Worm (Caenorhabditis elegans) whole organism, L4 larva: ENCODE results near the gene prdh-1.

ENCODE experiments used
- D1046.2 ChIP-seq: fragments of 200-800 bp; sonication (Bioruptor generic); IDR thresholded peaks from 2 replicates; pipeline ENCODE4 v1.3.6; 2022; ENCODE audit warnings: missing genetic modification characterization, missing compliant biosample characterization
- F10B5.3 ChIP-seq: sonication (generic microtip); optimal IDR thresholded peaks from 2 replicates; lab custom pipeline; 2016; ENCODE audit warnings: mild to moderate bottlenecking, missing genetic modification characterization, missing compliant biosample characterization
- F37D6.2 ChIP-seq: sonication (generic microtip); optimal IDR thresholded peaks from 2 replicates; lab custom pipeline; 2016; ENCODE audit warnings: mild to moderate bottlenecking, missing genetic modification characterization, missing compliant biosample characterization
- Y105C5A.15 ChIP-seq: fragments of 200-800 bp; sonication (Bioruptor generic); IDR thresholded peaks from 2 replicates; pipeline ENCODE4 v1.3.6; 2022; ENCODE audit warnings: missing genetic modification characterization, missing compliant biosample characterization
- Y48G9A.11 ChIP-seq: fragments of 200-800 bp; sonication (Bioruptor generic); IDR thresholded peaks from 2 replicates; pipeline ENCODE4 v1.3.6; 2022; ENCODE audit warnings: missing genetic modification reagents, missing genetic modification characterization, missing compliant biosample characterization
- Y75B8A.6 ChIP-seq: fragments of 200-800 bp; sonication (Bioruptor generic); IDR thresholded peaks from 2 replicates; pipeline ENCODE4 v1.3.6; 2022; ENCODE audit warnings: missing genetic modification reagents, missing genetic modification characterization, missing compliant biosample characterization
- ZK337.2 ChIP-seq: fragments of 200-800 bp; sonication (Bioruptor generic); IDR thresholded peaks from 2 replicates; pipeline ENCODE4 v1.3.6; 2022; ENCODE audit warnings: missing genetic modification reagents, missing genetic modification characterization, missing compliant biosample characterization
- ceh-20 ChIP-seq: fragments of 200-800 bp; sonication (Bioruptor generic); IDR thresholded peaks from 2 replicates; pipeline ENCODE4 v1.3.6; 2022; ENCODE audit warnings: missing genetic modification reagents, missing genetic modification characterization, missing compliant biosample characterization
- ceh-44 ChIP-seq: fragments of 200-800 bp; sonication (Bioruptor generic); IDR thresholded peaks from 2 replicates; pipeline ENCODE4 v1.3.6; 2022; ENCODE audit warnings: missing genetic modification reagents, missing genetic modification characterization, missing compliant biosample characterization
- ceh-82 ChIP-seq: sonication (generic microtip); optimal IDR thresholded peaks from 2 replicates; lab custom pipeline; 2017; ENCODE audit warnings: missing biosample characterization, missing genetic modification characterization
- ces-1 ChIP-seq: fragments of 150-350 bp; sonication (generic microtip); optimal IDR thresholded peaks from 4 replicates; lab custom pipeline; 2014; ENCODE audit warnings: missing biosample characterization, missing genetic modification reagents, missing genetic modification characterization
- daf-16 ChIP-seq, 3 experiments: sonication (generic microtip); optimal IDR thresholded peaks; 2 replicates each; lab custom pipeline; 2016 to 2017; ENCODE audit warnings: missing genetic modification characterization in 3 of 3, missing genetic modification reagents in 3 of 3, mild to moderate bottlenecking in 2 of 3, missing compliant biosample characterization in 2 of 3, missing biosample characterization in 1 of 3, moderate library complexity in 1 of 3
- daf-8 ChIP-seq: fragments of 200-800 bp; sonication (Bioruptor generic); IDR thresholded peaks from 2 replicates; pipeline ENCODE4 v1.3.6; 2022; ENCODE audit warnings: missing genetic modification characterization, missing compliant biosample characterization
- dmd-9 ChIP-seq: fragments of 200-800 bp; sonication (Bioruptor generic); IDR thresholded peaks from 2 replicates; pipeline ENCODE4 v1.3.6; 2022; ENCODE audit warnings: missing genetic modification reagents, missing genetic modification characterization, missing compliant biosample characterization
- duxl-1 ChIP-seq: sonication (generic microtip); optimal IDR thresholded peaks from 2 replicates; lab custom pipeline; 2016; ENCODE audit warnings: mild to moderate bottlenecking, missing genetic modification characterization, moderate library complexity, missing compliant biosample characterization; ENCODE audit not compliant: poor library complexity
- dve-1 ChIP-seq: sonication (generic microtip); optimal IDR thresholded peaks from 2 replicates; lab custom pipeline; 2017; ENCODE audit warnings: antibody characterized with exemption, mild to moderate bottlenecking, missing genetic modification characterization, missing compliant biosample characterization; ENCODE audit not compliant: insufficient read depth
- fos-1 ChIP-seq: fragments of 150-350 bp; optimal IDR thresholded peaks from 2 replicates; lab custom pipeline; 2014; ENCODE audit warnings: missing biosample characterization, missing genetic modification characterization
- gei-8 ChIP-seq: fragments of 200-800 bp; sonication (Bioruptor generic); optimal IDR thresholded peaks from 2 replicates; lab custom pipeline; 2018; ENCODE audit warnings: mild to moderate bottlenecking, missing genetic modification characterization, missing compliant biosample characterization
- hlh-11 ChIP-seq: fragments of 200-800 bp; sonication (Bioruptor generic); optimal IDR thresholded peaks from 2 replicates; lab custom pipeline; 2018; ENCODE audit warnings: mild to moderate bottlenecking, missing genetic modification characterization, missing compliant biosample characterization
- lim-7 ChIP-seq: fragments of 200-800 bp; sonication (Bioruptor generic); IDR thresholded peaks from 2 replicates; pipeline ENCODE4 v1.3.6; 2022; ENCODE audit warnings: missing genetic modification characterization, missing compliant biosample characterization
- lin-13 ChIP-seq: fragments of 150-350 bp; optimal IDR thresholded peaks from 2 replicates; lab custom pipeline; 2014; ENCODE audit warnings: missing biosample characterization, missing genetic modification reagents, missing genetic modification characterization
- lin-29 ChIP-seq: fragments of 200-800 bp; sonication (Bioruptor generic); IDR thresholded peaks from 2 replicates; pipeline ENCODE4 v1.3.6; 2022; ENCODE audit warnings: missing genetic modification reagents, missing genetic modification characterization, missing compliant biosample characterization
- lin-39 ChIP-seq: fragments of 150-350 bp; optimal IDR thresholded peaks from 2 replicates; lab custom pipeline; 2014; ENCODE audit warnings: missing biosample characterization, missing genetic modification reagents, missing genetic modification characterization
- madf-5 ChIP-seq, 2 experiments: fragments of 200-800 bp; sonication (Bioruptor generic); IDR thresholded peaks; 2 replicates each; pipeline ENCODE4 v1.3.6; 2022; ENCODE audit warnings: missing compliant biosample characterization in 2 of 2, missing genetic modification characterization in 2 of 2
- mdt-29 ChIP-seq: fragments of 200-800 bp; sonication (Bioruptor generic); IDR thresholded peaks from 2 replicates; pipeline ENCODE4 v1.3.6; 2022; ENCODE audit warnings: missing genetic modification reagents, missing genetic modification characterization, missing compliant biosample characterization
- nhr-10 ChIP-seq: fragments of 150-350 bp; optimal IDR thresholded peaks from 2 replicates; lab custom pipeline; 2014; ENCODE audit warnings: missing biosample characterization, missing genetic modification characterization
- nhr-102 ChIP-seq: sonication (generic microtip); optimal IDR thresholded peaks from 2 replicates; lab custom pipeline; 2016; ENCODE audit warnings: mild to moderate bottlenecking, missing genetic modification characterization, moderate library complexity, missing compliant biosample characterization
- nhr-11 ChIP-seq: fragments of 150-350 bp; optimal IDR thresholded peaks from 2 replicates; lab custom pipeline; 2014; ENCODE audit warnings: missing biosample characterization, missing genetic modification characterization
- nhr-111 ChIP-seq: fragments of 200-800 bp; sonication (Bioruptor generic); optimal IDR thresholded peaks from 2 replicates; lab custom pipeline; 2018; ENCODE audit warnings: mild to moderate bottlenecking, missing genetic modification characterization, missing compliant biosample characterization
- nhr-237 ChIP-seq: sonication (generic microtip); optimal IDR thresholded peaks from 2 replicates; lab custom pipeline; 2017; ENCODE audit warnings: missing biosample characterization, missing genetic modification characterization
- nhr-41 ChIP-seq: fragments of 200-800 bp; sonication (Bioruptor generic); IDR thresholded peaks from 2 replicates; pipeline ENCODE4 v1.3.6; 2022; ENCODE audit warnings: missing genetic modification reagents, missing genetic modification characterization, missing compliant biosample characterization
- nhr-42 ChIP-seq: fragments of 200-800 bp; sonication (Bioruptor generic); IDR thresholded peaks from 2 replicates; pipeline ENCODE4 v1.3.6; 2022; ENCODE audit warnings: missing genetic modification characterization, missing compliant biosample characterization
- nhr-48 ChIP-seq: sonication (generic microtip); optimal IDR thresholded peaks from 2 replicates; lab custom pipeline; 2016; ENCODE audit warnings: mild to moderate bottlenecking, missing genetic modification characterization, missing compliant biosample characterization
- nhr-76 ChIP-seq: fragments of 150-350 bp; optimal IDR thresholded peaks from 2 replicates; lab custom pipeline; 2014; ENCODE audit warnings: missing biosample characterization, missing genetic modification characterization
- pqm-1 ChIP-seq: sonication (generic microtip); optimal IDR thresholded peaks from 2 replicates; lab custom pipeline; 2017; ENCODE audit warnings: missing biosample characterization, missing genetic modification characterization
- snpc-1.2 ChIP-seq: fragments of 200-800 bp; sonication (Bioruptor generic); IDR thresholded peaks from 2 replicates; pipeline ENCODE4 v1.3.6; 2022; ENCODE audit warnings: missing genetic modification reagents, missing genetic modification characterization, missing compliant biosample characterization
- tag-97 ChIP-seq: fragments of 200-800 bp; sonication (Bioruptor generic); IDR thresholded peaks from 2 replicates; pipeline ENCODE4 v1.3.6; 2022; ENCODE audit warnings: missing genetic modification characterization, missing compliant biosample characterization
- unc-39 ChIP-seq: sonication (generic microtip); optimal IDR thresholded peaks from 2 replicates; lab custom pipeline; 2017; ENCODE audit warnings: missing biosample characterization, missing genetic modification characterization
- vab-7 ChIP-seq: fragments of 200-800 bp; sonication (Bioruptor generic); IDR thresholded peaks from 2 replicates; pipeline ENCODE4 v1.3.6; 2022; ENCODE audit warnings: missing genetic modification reagents, missing genetic modification characterization, missing compliant biosample characterization
- zag-1 ChIP-seq: fragments of 150-350 bp; optimal IDR thresholded peaks from 2 replicates; lab custom pipeline; 2014; ENCODE audit warnings: missing biosample characterization, missing genetic modification characterization
- zfp-2 ChIP-seq: sonication (generic microtip); optimal IDR thresholded peaks from 2 replicates; lab custom pipeline; 2016; ENCODE audit warnings: mild to moderate bottlenecking, missing genetic modification characterization, missing compliant biosample characterization
- zfp-3 ChIP-seq: fragments of 200-800 bp; sonication (Bioruptor generic); conservative IDR thresholded peaks from 2 replicates; pipeline ENCODE4 v1.3.6; 2022; ENCODE audit warnings: missing genetic modification reagents, missing genetic modification characterization, missing compliant biosample characterization
- zip-11 ChIP-seq: fragments of 200-800 bp; sonication (Bioruptor generic); IDR thresholded peaks from 2 replicates; pipeline ENCODE4 v1.3.6; 2022; ENCODE audit warnings: missing genetic modification characterization, missing compliant biosample characterization

Gene prdh-1

DNA sequence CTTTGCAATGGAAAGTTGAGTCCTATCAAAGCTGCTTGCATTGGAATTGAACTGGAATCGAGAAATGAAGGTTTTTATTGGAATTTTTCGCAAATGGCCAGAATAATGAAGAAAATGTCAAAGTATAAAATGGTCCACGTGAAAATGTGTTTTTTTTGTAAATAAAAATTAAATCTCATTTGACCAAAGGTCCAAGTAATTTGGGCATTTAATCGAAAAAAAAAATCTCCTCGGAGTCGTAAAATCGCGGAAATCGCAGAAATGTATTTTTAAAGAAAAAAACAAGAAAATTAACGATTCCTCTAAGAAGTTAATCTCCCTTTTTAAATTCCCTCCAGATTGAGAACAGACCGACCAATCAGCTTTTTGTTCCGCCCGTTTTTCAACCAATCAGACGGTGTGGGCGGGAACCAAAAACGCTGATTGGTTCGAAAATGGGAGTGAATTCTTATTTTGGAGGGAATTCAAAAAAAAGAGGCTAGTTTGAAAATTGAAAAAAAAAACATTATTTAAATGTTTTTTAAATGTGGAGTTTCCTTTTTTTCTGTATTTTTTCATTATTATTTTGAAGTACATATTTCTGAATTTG, at the start of gene prdh-1:
Gene prdh-1 (minus strand): TSS at position 51 of the 589 bp plus-strand sequence.
- TF ChIP-seq lin-13 (GFP tag; lab: Kevin White, UChicago) (no peak), dmd-9 (GFP tag; lab: Robert Waterston, UW) (no peak), duxl-1 (tag; lab: Kevin White, UChicago) (no peak), lin-39 (tag; lab: Kevin White, UChicago) (no peak), F37D6.2 (tag; lab: Kevin White, UChicago) (no peak), pqm-1 (tag; lab: Kevin White, UChicago) (no peak), ceh-82 (tag; lab: Kevin White, UChicago) (no peak), nhr-76 (tag; lab: Kevin White, UChicago) (no peak), nhr-111 (GFP tag; lab: Kevin White, UChicago) (no peak), zip-11 (GFP tag; lab: Robert Waterston, UW) (no peak), nhr-102 (tag; lab: Kevin White, UChicago) (no peak)

DNA sequence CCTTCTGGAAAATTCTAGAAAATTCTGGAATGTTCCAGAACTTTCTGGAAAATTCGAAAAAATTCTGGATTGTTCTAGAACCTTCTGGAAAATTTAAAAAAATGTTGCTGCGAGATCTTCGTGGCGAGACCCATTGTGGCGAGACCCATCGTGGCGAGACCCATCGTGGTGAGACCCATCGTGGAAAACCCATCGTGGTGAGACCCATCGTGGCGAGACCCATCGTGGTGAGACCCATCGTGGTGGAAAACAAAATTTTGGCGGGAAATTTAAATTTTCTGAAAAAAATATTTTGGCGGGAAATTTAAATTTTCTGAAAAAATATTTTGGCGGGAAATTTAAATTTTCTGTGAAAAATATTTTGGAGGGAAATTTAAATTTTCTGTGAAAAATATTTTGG, 45.9 kb upstream of the prdh-1 start:
- TF ChIP-seq dmd-9 (GFP tag; lab: Robert Waterston, UW), result peak; percentile 77; the same call in 1 of the 2 replicates
- TF ChIP-seq zfp-3, result peak; percentile 55
- TF ChIP-seq tag-97 (GFP tag; lab: Robert Waterston, UW), result peak; percentile 94
- TF ChIP-seq Y75B8A.6 (GFP tag; lab: Robert Waterston, UW), result 0 out of 2 replicates have a peak, but pooled peaks have one; percentile 38
- peak; percentile 73 for TF ChIP-seq vab-7 (GFP tag; lab: Robert Waterston, UW)
- peak; percentile 40; the same call in 1 of the 2 replicates for TF ChIP-seq Y48G9A.11 (GFP tag; lab: Robert Waterston, UW)
- peak; percentile 63; the same call in 1 of the 2 replicates for TF ChIP-seq ZK337.2 (GFP tag; lab: Robert Waterston, UW)
- peak; percentile 75; the same call in 1 of the 2 replicates for TF ChIP-seq Y105C5A.15 (GFP tag; lab: Robert Waterston, UW)
- 0 out of 2 replicates have a peak, but pooled peaks have one; percentile 32 for TF ChIP-seq daf-8 (GFP tag; lab: Robert Waterston, UW)
- peak in 1 of 2 experiments; percentile 82; a peak in 1 of 4 replicates for TF ChIP-seq madf-5 (GFP tag; IDR thresholded peaks at IDR 0.05; lab: Robert Waterston, UW)
- TF ChIP-seq snpc-1.2 (GFP tag; lab: Robert Waterston, UW), result peak; percentile 92
- peak; percentile 74; the same call in 1 of the 2 replicates for TF ChIP-seq mdt-29
- peak; percentile 70; the same call in 1 of the 2 replicates for TF ChIP-seq D1046.2 (GFP tag; lab: Robert Waterston, UW)

ce11 chrIV:13920974-13921373, 44.6 kb upstream of the prdh-1 start:
- TF ChIP-seq snpc-1.2 (GFP tag; lab: Robert Waterston, UW), result peak; percentile 63

ce11 chrIV:13919207-13919759, 42.9 kb upstream of the prdh-1 start:
- TF ChIP-seq nhr-41 (GFP tag; lab: Robert Waterston, UW) (peak; percentile 95; the same call in 1 of the 2 replicates), nhr-11 (tag; lab: Kevin White, UChicago) (peak; percentile 46), dve-1 (tag; lab: Kevin White, UChicago) (peak; percentile 99), fos-1 (tag; lab: Kevin White, UChicago) (peak; percentile 26), lin-29 (GFP tag; lab: Robert Waterston, UW) (no peak), zag-1 (tag; lab: Kevin White, UChicago) (no peak), ceh-44 (GFP tag; lab: Robert Waterston, UW) (no peak), dmd-9 (GFP tag; lab: Robert Waterston, UW) (no peak), daf-16 (GFP tag; optimal IDR thresholded peaks at IDR 0.05; lab: Kevin White, UChicago) (peak in 1 of 2 experiments; percentile 73), daf-16 (tag; optimal IDR thresholded peaks at IDR 0.05; lab: Kevin White, UChicago) (peak; percentile 99), nhr-237 (tag; lab: Kevin White, UChicago) (no peak), lim-7 (GFP tag; lab: Robert Waterston, UW) (no peak), unc-39 (no peak), mdt-29 (0 out of 2 replicates have a peak, but pooled peaks have one; percentile 34), hlh-11 (peak; percentile 97), ceh-20 (GFP tag; lab: Robert Waterston, UW) (peak; percentile 90), nhr-10 (tag; lab: Kevin White, UChicago) (peak; percentile 83), nhr-42 (GFP tag; lab: Robert Waterston, UW) (no peak), gei-8 (GFP tag; lab: Kevin White, UChicago) (peak; percentile 61), zfp-2 (tag; lab: Kevin White, UChicago) (no peak), F10B5.3 (tag; lab: Kevin White, UChicago) (no peak), nhr-48 (peak; percentile 97), snpc-1.2 (GFP tag; lab: Robert Waterston, UW) (no peak), ces-1 (GFP tag; lab: Kevin White, UChicago) (no peak)
